Worm (Caenorhabditis elegans) whole organism, midembryonic: ENCODE results near the gene ZK1055.4.

Experiments used
- T22C8.4 ChIP-seq: fragments of 200-800 bp; sonication (Bioruptor generic); IDR thresholded peaks from 2 replicates; pipeline ENCODE4 v1.3.6; 2022; ENCODE audit warnings: missing genetic modification characterization, missing compliant biosample characterization
- cog-1 ChIP-seq: sonication (generic microtip); optimal IDR thresholded peaks from 2 replicates; lab custom pipeline; 2016; ENCODE audit warnings: missing genetic modification characterization, missing compliant biosample characterization
- flt-1 ChIP-seq: fragments of 200-800 bp; sonication (Bioruptor generic); IDR thresholded peaks from 2 replicates; pipeline ENCODE4 v1.3.6; 2022; ENCODE audit warnings: missing genetic modification characterization, missing compliant biosample characterization
- klf-2 ChIP-seq: fragments of 200-800 bp; sonication (Bioruptor generic); conservative IDR thresholded peaks from 2 replicates; pipeline ENCODE4 v1.3.6; 2022; ENCODE audit warnings: missing genetic modification reagents, missing genetic modification characterization, missing compliant biosample characterization
- med-1 ChIP-seq: sonication (generic microtip); optimal IDR thresholded peaks from 2 replicates; lab custom pipeline; 2017; ENCODE audit warnings: missing genetic modification characterization, mild to moderate bottlenecking, missing compliant biosample characterization, antibody characterized with exemption, missing genetic modification reagents; ENCODE audit not compliant: insufficient read depth
- ref-1 ChIP-seq: fragments of 200-800 bp; sonication (Bioruptor generic); conservative IDR thresholded peaks from 2 replicates; pipeline ENCODE4 v1.3.6; 2022; ENCODE audit warnings: missing genetic modification reagents, missing genetic modification characterization, missing compliant biosample characterization
- tab-1 ChIP-seq: fragments of 200-800 bp; sonication (Bioruptor generic); IDR thresholded peaks from 2 replicates; pipeline ENCODE4 v1.3.6; 2022; ENCODE audit warnings: missing genetic modification characterization, missing compliant biosample characterization
- ztf-23 ChIP-seq: fragments of 200-800 bp; sonication (Bioruptor generic); IDR thresholded peaks from 2 replicates; pipeline ENCODE4 v1.3.6; 2022; ENCODE audit warnings: missing genetic modification reagents, missing genetic modification characterization, missing compliant biosample characterization
- ztf-29 ChIP-seq: fragments of 200-800 bp; sonication (Bioruptor generic); IDR thresholded peaks from 2 replicates; pipeline ENCODE4 v1.3.6; 2022; ENCODE audit warnings: missing genetic modification reagents, missing genetic modification characterization, missing compliant biosample characterization

Gene ZK1055.4

DNA sequence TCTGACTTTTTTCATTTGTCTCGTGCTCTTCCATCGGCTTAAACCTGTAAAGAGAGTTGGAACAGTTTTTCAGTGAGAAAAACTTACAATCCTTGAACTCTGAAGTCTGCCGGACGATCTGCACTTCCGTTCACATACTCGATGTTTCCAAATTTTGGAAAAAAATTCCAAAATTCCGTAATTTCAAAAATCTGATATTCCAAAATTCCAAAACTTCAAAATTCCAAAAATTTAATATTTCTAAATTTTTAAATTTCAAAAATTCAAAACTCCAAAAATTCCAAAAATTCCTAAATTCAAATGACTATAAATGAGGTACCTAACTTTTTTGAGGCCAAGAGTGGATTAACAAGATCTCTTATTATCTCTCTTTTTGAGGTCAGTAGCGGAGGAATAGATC, 5.3 kb upstream of the ZK1055.4 start, which contains the start of gene EGAP9.4:
Gene EGAP9.4 (plus strand): TSS at position 301 of the 400 bp plus-strand sequence.
- TF ChIP-seq flt-1 (GFP tag; lab: Robert Waterston, UW) (no peak), ztf-23 (no peak), tab-1 (no peak), klf-2 (GFP tag; lab: Robert Waterston, UW) (no peak), cog-1 (tag; lab: Kevin White, UChicago) (no peak), ztf-29 (GFP tag; lab: Robert Waterston, UW) (no peak), med-1 (GFP tag; lab: Kevin White, UChicago) (no peak), T22C8.4 (GFP tag; lab: Robert Waterston, UW) (no peak), ref-1 (GFP tag; lab: Robert Waterston, UW) (no peak)

DNA sequence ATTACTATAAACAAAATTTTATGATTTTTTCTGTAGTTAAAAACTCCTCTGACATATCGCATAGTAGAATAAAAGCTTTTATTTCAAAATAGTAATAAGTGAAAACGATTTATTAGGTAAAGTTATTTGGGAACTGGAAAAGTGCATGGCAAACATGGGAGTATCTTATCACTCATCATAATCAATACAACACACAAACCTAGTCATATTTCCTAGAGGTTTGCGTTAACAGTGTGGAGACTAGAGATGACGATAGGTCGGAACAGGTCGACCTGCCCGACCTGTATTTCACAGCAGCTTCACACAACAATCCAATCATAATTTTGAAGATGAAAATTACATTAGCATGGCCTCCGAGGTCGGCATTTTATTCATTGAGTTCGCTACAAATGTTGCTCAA, 1.9 kb upstream of the ZK1055.4 start, which contains the start of gene EGAP9.3:
Gene EGAP9.3 (minus strand): TSS at position 131 of the 400 bp plus-strand sequence.
- TF ChIP-seq T22C8.4 (GFP tag; lab: Robert Waterston, UW) (no peak), flt-1 (GFP tag; lab: Robert Waterston, UW) (no peak), ref-1 (GFP tag; lab: Robert Waterston, UW) (no peak), cog-1 (tag; lab: Kevin White, UChicago) (no peak), ztf-23 (no peak), klf-2 (GFP tag; lab: Robert Waterston, UW) (no peak), tab-1 (no peak), med-1 (GFP tag; lab: Kevin White, UChicago) (no peak), ztf-29 (GFP tag; lab: Robert Waterston, UW) (no peak)

DNA sequence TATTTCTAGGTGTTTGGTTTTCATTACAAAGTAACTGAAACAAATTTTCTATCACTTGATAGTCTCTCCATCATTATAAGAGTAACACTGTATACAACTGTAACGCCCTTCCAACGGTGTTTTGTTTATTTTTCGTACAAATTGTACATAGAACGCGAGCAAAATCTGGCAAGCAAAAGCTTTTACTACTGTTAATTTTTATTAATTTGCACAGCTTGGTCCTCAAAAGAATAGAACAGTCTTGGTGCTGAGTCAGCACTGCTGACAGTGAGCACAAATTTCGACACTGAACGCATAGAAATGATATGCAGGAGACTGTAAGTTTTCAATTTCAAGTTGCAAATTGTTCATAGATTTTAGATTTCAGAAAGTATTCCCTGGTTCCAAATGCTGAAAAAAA, 8.4 kb downstream of the ZK1055.4 start, which contains the start of gene ZK1055.2:
Gene ZK1055.2 (plus strand): TSS at position 301 of the 400 bp plus-strand sequence.
- TF ChIP-seq cog-1 (tag; lab: Kevin White, UChicago) (no peak), ztf-23 (no peak), T22C8.4 (GFP tag; lab: Robert Waterston, UW) (no peak), med-1 (GFP tag; lab: Kevin White, UChicago) (no peak), ztf-29 (GFP tag; lab: Robert Waterston, UW) (no peak), tab-1 (no peak), flt-1 (GFP tag; lab: Robert Waterston, UW) (no peak), ref-1 (GFP tag; lab: Robert Waterston, UW) (no peak), klf-2 (GFP tag; lab: Robert Waterston, UW) (no peak)

DNA sequence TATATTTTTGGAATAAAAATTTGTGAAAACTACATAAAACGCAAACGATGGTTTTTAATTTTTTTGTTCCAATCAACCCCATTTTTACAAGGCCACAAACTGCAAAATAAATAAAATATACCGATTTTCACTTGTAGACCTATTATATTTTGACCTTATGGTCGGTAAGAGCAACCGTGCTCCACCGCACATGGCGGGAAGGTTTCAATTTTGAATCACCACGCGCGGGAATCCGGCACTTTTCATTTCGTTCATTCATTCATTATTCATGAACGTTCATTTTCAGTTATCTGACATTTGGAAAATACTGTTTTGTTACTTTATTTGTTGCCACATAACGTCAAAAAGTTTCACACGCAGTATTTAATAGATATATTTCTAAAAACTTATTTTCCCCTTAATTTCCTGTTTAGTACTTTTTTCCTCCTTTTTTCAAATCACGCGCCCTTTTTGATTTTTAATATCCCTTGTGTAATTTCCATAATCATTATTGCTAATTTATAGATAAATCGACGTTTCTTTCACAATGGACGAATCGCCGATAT, 11.9 kb downstream of the ZK1055.4 start, which contains the start of gene hcp-1:
Gene hcp-1 (plus strand): TSS at position 495 of the 545 bp plus-strand sequence.
- TF ChIP-seq med-1 (GFP tag; lab: Kevin White, UChicago) (no peak), T22C8.4 (GFP tag; lab: Robert Waterston, UW) (no peak), klf-2 (GFP tag; lab: Robert Waterston, UW) (no peak), ztf-23 (no peak), ztf-29 (GFP tag; lab: Robert Waterston, UW) (no peak), tab-1 (no peak), cog-1 (tag; lab: Kevin White, UChicago) (no peak), flt-1 (GFP tag; lab: Robert Waterston, UW) (no peak), ref-1 (GFP tag; lab: Robert Waterston, UW) (no peak)

DNA sequence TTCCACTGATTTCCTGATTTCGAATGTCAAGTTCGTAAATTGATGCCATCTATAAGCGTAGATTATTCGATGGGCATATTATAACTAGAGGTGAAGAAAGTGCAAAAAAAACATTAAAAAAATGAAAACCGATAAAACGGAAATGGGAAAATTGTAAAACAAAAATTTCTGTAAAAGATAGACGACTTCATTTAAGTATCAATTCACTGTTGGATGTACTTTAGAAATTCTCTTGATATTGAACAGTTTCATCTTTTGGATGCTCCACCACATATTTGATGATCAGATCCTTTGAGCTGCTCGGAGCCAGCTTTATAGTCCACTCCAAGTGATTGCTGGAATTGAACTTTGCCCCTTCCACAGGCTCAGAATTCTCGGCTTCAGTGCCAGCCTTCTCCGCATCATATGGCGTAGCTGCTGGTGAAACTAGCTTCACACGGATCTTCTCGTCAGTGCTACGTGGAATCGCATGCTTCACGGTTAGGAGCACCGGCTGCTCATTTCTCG, 20.7 kb downstream of the ZK1055.4 start, which contains the start of gene ZK1055.6:
Gene ZK1055.6 (minus strand): TSS at position 51 of the 507 bp plus-strand sequence.
- TF ChIP-seq klf-2 (GFP tag; lab: Robert Waterston, UW), result no peak
- TF ChIP-seq med-1 (GFP tag; lab: Kevin White, UChicago), result no peak
- no peak for TF ChIP-seq cog-1 (tag; lab: Kevin White, UChicago)

DNA sequence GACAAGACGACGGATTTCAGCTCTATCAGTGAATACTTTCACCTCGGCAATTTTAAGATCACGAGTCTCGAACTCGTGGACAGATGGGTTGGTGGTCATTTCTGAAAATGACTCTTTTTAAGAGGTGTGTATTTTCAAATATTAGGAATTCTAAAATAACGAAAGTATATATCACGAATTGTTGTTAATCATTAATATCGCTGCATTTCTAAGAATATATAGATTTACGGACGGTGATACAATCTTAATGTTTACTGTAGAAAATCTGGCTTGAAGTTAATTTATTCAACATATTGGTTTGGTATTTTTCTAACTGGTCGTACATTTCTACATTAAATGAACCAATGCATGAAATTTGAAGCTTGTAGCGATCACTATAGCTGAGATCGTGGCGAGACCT, 23.4 kb downstream of the ZK1055.4 start, which contains the start of gene ZK1055.7:
Gene ZK1055.7 (minus strand): TSS at position 101 of the 400 bp plus-strand sequence.
- TF ChIP-seq ztf-29 (GFP tag; lab: Robert Waterston, UW) (no peak), cog-1 (tag; lab: Kevin White, UChicago) (no peak), med-1 (GFP tag; lab: Kevin White, UChicago) (no peak), T22C8.4 (GFP tag; lab: Robert Waterston, UW) (no peak), flt-1 (GFP tag; lab: Robert Waterston, UW) (no peak), klf-2 (GFP tag; lab: Robert Waterston, UW) (no peak), ztf-23 (no peak), ref-1 (GFP tag; lab: Robert Waterston, UW) (no peak), tab-1 (no peak)

DNA sequence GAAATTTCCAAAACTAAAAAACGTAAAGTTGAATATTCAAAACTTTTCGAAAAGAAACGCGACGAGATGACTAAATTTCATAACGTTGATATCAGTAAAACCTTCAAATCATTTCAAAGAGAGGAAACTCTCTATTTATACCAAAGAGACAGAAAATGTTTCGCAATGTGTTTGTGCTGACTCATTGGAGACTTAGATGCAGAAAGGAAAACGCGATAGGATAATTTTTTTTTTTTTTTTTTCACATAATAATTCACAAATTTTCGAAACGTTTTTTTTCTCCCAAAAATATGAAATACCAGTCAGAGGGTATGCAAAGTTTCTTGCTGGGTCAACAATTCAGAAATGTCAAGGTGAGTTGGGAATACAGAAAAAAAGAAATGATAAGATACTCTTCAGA, 24.3 kb downstream of the ZK1055.4 start:
- TF ChIP-seq med-1 (GFP tag; lab: Kevin White, UChicago) (no peak), tab-1 (no peak), flt-1 (GFP tag; lab: Robert Waterston, UW) (no peak), ref-1 (GFP tag; lab: Robert Waterston, UW) (no peak), cog-1 (tag; lab: Kevin White, UChicago) (no peak), klf-2 (GFP tag; lab: Robert Waterston, UW) (no peak), ztf-29 (GFP tag; lab: Robert Waterston, UW) (no peak), T22C8.4 (GFP tag; lab: Robert Waterston, UW) (no peak), ztf-23 (no peak)

DNA sequence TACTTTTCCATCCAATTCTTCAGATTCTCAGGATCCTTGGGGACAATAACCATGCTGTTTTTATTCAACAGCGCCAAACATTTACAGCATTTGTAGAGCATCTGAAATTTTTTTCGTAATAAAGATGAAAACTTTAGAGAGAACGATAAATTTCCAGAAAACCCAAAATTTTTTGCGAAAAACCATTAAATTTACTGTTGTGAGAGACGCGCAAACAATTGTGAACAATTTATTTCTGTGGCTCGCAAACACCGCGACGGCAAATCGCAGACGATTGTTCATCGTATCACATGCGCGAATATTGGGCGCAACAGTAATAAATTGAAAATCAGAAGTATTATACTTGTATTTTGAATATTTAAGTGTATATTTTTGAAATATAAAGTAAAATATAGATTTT, 29.2 kb downstream of the ZK1055.4 start, which contains the start of gene gon-14:
Gene gon-14 (minus strand): TSS at position 101 of the 400 bp plus-strand sequence.
- TF ChIP-seq ztf-23 (no peak), med-1 (GFP tag; lab: Kevin White, UChicago) (no peak), cog-1 (tag; lab: Kevin White, UChicago) (no peak), flt-1 (GFP tag; lab: Robert Waterston, UW) (no peak), tab-1 (no peak), T22C8.4 (GFP tag; lab: Robert Waterston, UW) (no peak), ztf-29 (GFP tag; lab: Robert Waterston, UW) (no peak), klf-2 (GFP tag; lab: Robert Waterston, UW) (no peak), ref-1 (GFP tag; lab: Robert Waterston, UW) (no peak)

DNA sequence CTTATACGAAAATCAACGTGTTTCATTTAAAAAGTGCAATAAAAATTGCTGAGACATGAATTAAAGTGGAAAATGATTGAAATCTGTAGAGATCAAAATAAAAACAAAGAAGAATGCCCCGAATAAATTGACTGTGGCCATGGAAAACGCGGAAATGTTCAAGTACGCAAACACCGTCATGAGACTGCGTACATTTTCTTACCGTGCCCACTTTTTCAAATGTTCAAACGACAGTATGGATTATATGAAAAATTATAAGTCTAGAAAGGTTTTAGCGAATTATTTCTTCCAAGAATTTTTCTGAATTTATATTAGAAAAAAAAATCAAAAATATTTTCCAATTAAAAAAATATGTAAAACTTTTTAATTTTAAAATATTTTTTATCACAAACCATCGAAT, 29.6 kb downstream of the ZK1055.4 start:
- TF ChIP-seq ref-1 (GFP tag; lab: Robert Waterston, UW), result no peak
- TF ChIP-seq ztf-29 (GFP tag; lab: Robert Waterston, UW), result no peak
- no peak for TF ChIP-seq cog-1 (tag; lab: Kevin White, UChicago)
- TF ChIP-seq T22C8.4 (GFP tag; lab: Robert Waterston, UW), result no peak
- no peak for TF ChIP-seq tab-1
- no peak for TF ChIP-seq ztf-23
